Fruit fly (Drosophila melanogaster): Measurements from ENCODE around the gene CG3223.

Gene CG3223

dm6 chr3R:8032923-8033478 lies 23.8 kb downstream of the CG3223 start, which contains the start of the genes CG11035 and unc-45 (continued):
- TF ChIP-seq lov (optimal IDR thresholded peaks at IDR 0.05) (no peak), lov (GFP tag; IDR thresholded peaks at IDR 0.05) (no peak), CG8359 (GFP tag; optimal IDR thresholded peaks at IDR 0.05; ENCODE audit: borderline replicate concordance) (no peak), CG43689 (GFP tag; IDR thresholded peaks at IDR 0.05) (no peak), ac (GFP tag; optimal IDR thresholded peaks at IDR 0.05) (no peak), Max (GFP tag; optimal IDR thresholded peaks at IDR 0.05) (peak; percentile 9), CG7839 (tag; optimal IDR thresholded peaks at IDR 0.05) (peak; percentile 48), CG14860 (GFP tag; IDR thresholded peaks at IDR 0.05; ENCODE audit: partially characterized antibody) (peak; percentile 75), chm (GFP tag; IDR thresholded peaks at IDR 0.05) (no peak), bbx (GFP tag; IDR thresholded peaks at IDR 0.05; ENCODE audit: partially characterized antibody) (peak; percentile 64), chinmo (GFP tag; IDR thresholded peaks at IDR 0.05; ENCODE audit: partially characterized antibody) (0 out of 4 replicates have a peak, but pooled peaks have one; percentile 75), Dbx (GFP tag; IDR thresholded peaks at IDR 0.05) (peak; percentile 41; the same call in 1 of the 3 replicates), HLH3B (GFP tag; IDR thresholded peaks at IDR 0.05) (0 out of 2 replicates have a peak, but pooled peaks have one; percentile 23), tin (GFP tag; optimal IDR thresholded peaks at IDR 0.05) (peak; percentile 31), kni (GFP tag; optimal IDR thresholded peaks at IDR 0.05) (peak; percentile 64), seq (GFP tag; IDR thresholded peaks at IDR 0.05) (no peak), gem (tag; optimal IDR thresholded peaks at IDR 0.05) (peak; percentile 61), Doc3 (GFP tag; IDR thresholded peaks at IDR 0.05; ENCODE audit: partially characterized antibody) (peak; percentile 68), inv (GFP tag; IDR thresholded peaks at IDR 0.05; ENCODE audit: partially characterized antibody) (peak; percentile 58; the same call in 1 of the 2 replicates), CG9727 (GFP tag; optimal IDR thresholded peaks at IDR 0.05) (peak; percentile 56), pan (optimal IDR thresholded peaks at IDR 0.05) (no peak), pan (GFP tag; optimal IDR thresholded peaks at IDR 0.05 in 1 of 2, IDR thresholded peaks at IDR 0.05 in 1 of 2) (no peak), CG17829 (tag; optimal IDR thresholded peaks at IDR 0.05) (peak; percentile 64), NfI (GFP tag; optimal IDR thresholded peaks at IDR 0.05) (peak; percentile 44), ato (GFP tag; IDR thresholded peaks at IDR 0.05; ENCODE audit: partially characterized antibody) (no peak), Dip2 (GFP tag; IDR thresholded peaks at IDR 0.05) (no peak), Hand (GFP tag; optimal IDR thresholded peaks at IDR 0.05) (no peak), CG30403 (GFP tag; optimal IDR thresholded peaks at IDR 0.05) (peak; percentile 34), CG12769 (tag; optimal IDR thresholded peaks at IDR 0.05) (no peak), YL-1 (GFP tag; optimal IDR thresholded peaks at IDR 0.05) (peak; percentile 61), lbe (GFP tag; optimal IDR thresholded peaks at IDR 0.05) (peak; percentile 65), mld (GFP tag; IDR thresholded peaks at IDR 0.05; ENCODE audit: partially characterized antibody) (0 out of 3 replicates have a peak, but pooled peaks have one; percentile 56), CG15514 (GFP tag; optimal IDR thresholded peaks at IDR 0.05) (peak; percentile 99), sob (GFP tag; IDR thresholded peaks at IDR 0.05) (peak; percentile 65), HmgD (GFP tag; optimal IDR thresholded peaks at IDR 0.05) (no peak), knrl (GFP tag; IDR thresholded peaks at IDR 0.05; ENCODE audit: partially characterized antibody) (peak; percentile 83), vnd (GFP tag; IDR thresholded peaks at IDR 0.05; ENCODE audit: partially characterized antibody) (peak; percentile 61; the same call in 2 of the 3 replicates), Spps (tag; optimal IDR thresholded peaks at IDR 0.05) (no peak), CG34422 (GFP tag; IDR thresholded peaks at IDR 0.05) (peak; percentile 42; the same call in 1 of the 3 replicates), Sry-β (GFP tag; optimal IDR thresholded peaks at IDR 0.05) (peak; percentile 89), CG17612 (GFP tag; IDR thresholded peaks at IDR 0.05) (no peak), Dll (GFP tag; IDR thresholded peaks at IDR 0.05; ENCODE audit: partially characterized antibody) (peak; percentile 82), Deaf1 (tag; optimal IDR thresholded peaks at IDR 0.05) (no peak), CG10321 (GFP tag; IDR thresholded peaks at IDR 0.05) (no peak), lmd (GFP tag; IDR thresholded peaks at IDR 0.05) (peak; percentile 15; the same call in 1 of the 2 replicates), kay (GFP tag; optimal IDR thresholded peaks at IDR 0.05) (peak; percentile 70), D (optimal IDR thresholded peaks at IDR 0.05) (no peak), D (GFP tag; optimal IDR thresholded peaks at IDR 0.05) (no peak), Nf-YA (GFP tag; IDR thresholded peaks at IDR 0.05) (no peak)
